Worm (Caenorhabditis elegans) whole organism, late embryonic: ENCODE measurements around the gene cal-1.
A peak's percentile ranks its signal among the peaks of the same experiment; 100 is the strongest.

Experiments
- C08G9.2 ChIP-seq: sonication (generic microtip); optimal IDR thresholded peaks from 2 replicates; lab custom pipeline; 2016; ENCODE audit warnings: mild to moderate bottlenecking, missing genetic modification characterization, moderate library complexity, missing compliant biosample characterization
- K02D7.2 ChIP-seq: sonication (generic microtip); optimal IDR thresholded peaks from 2 replicates; lab custom pipeline; 2017; ENCODE audit warnings: mild to moderate bottlenecking, missing genetic modification characterization, missing compliant biosample characterization
- K09A11.1 ChIP-seq: sonication (generic microtip); optimal IDR thresholded peaks from 2 replicates; lab custom pipeline; 2017; ENCODE audit warnings: antibody characterized with exemption, mild to moderate bottlenecking, missing genetic modification characterization, missing compliant biosample characterization; ENCODE audit not compliant: insufficient read depth
- T23F11.4 ChIP-seq: fragments of 200-800 bp; sonication (Bioruptor generic); optimal IDR thresholded peaks from 2 replicates; lab custom pipeline; 2018; ENCODE audit warnings: mild to moderate bottlenecking, missing genetic modification characterization, missing compliant biosample characterization
- Y22D7AL.16 ChIP-seq: sonication (generic microtip); optimal IDR thresholded peaks from 2 replicates; lab custom pipeline; 2016; ENCODE audit warnings: missing genetic modification characterization, missing compliant biosample characterization
- ahr-1 ChIP-seq: sonication (generic microtip); optimal IDR thresholded peaks from 2 replicates; lab custom pipeline; 2016; ENCODE audit warnings: missing genetic modification characterization, missing compliant biosample characterization
- ama-1 ChIP-seq: fragments of 150-350 bp; optimal IDR thresholded peaks from 2 replicates; lab custom pipeline; 2014
- ceh-30 ChIP-seq: fragments of 150-350 bp; optimal IDR thresholded peaks from 2 replicates; lab custom pipeline; 2014; ENCODE audit warnings: missing biosample characterization, missing genetic modification characterization
- ceh-31 ChIP-seq: sonication (generic microtip); optimal IDR thresholded peaks from 2 replicates; lab custom pipeline; 2016; ENCODE audit warnings: missing genetic modification characterization, missing compliant biosample characterization
- ceh-34 ChIP-seq: sonication (generic microtip); optimal IDR thresholded peaks from 2 replicates; lab custom pipeline; 2016; ENCODE audit warnings: mild to moderate bottlenecking, missing genetic modification characterization, missing compliant biosample characterization
- ceh-48 ChIP-seq: sonication (generic microtip); optimal IDR thresholded peaks from 2 replicates; lab custom pipeline; 2016; ENCODE audit warnings: missing genetic modification characterization, inconsistent platforms, missing compliant biosample characterization
- ceh-6 ChIP-seq: fragments of 200-800 bp; sonication (Bioruptor generic); optimal IDR thresholded peaks from 2 replicates; lab custom pipeline; 2018; ENCODE audit warnings: mild to moderate bottlenecking, missing genetic modification characterization, missing compliant biosample characterization
- elt-2 ChIP-seq: sonication (generic microtip); optimal IDR thresholded peaks from 2 replicates; lab custom pipeline; 2016; ENCODE audit warnings: missing genetic modification reagents, missing genetic modification characterization, missing compliant biosample characterization
- eyg-1 ChIP-seq: sonication (generic microtip); optimal IDR thresholded peaks from 2 replicates; lab custom pipeline; 2016; ENCODE audit warnings: missing genotype, missing genetic modification characterization, missing compliant biosample characterization
- fkh-10 ChIP-seq: fragments of 150-350 bp; optimal IDR thresholded peaks from 2 replicates; lab custom pipeline; 2014; ENCODE audit warnings: missing biosample characterization, missing genetic modification reagents, missing genetic modification characterization
- gmeb-2 ChIP-seq: sonication (generic microtip); optimal IDR thresholded peaks from 2 replicates; lab custom pipeline; 2016; ENCODE audit warnings: missing genetic modification characterization, inconsistent platforms, missing compliant biosample characterization
- hlh-6 ChIP-seq: sonication (generic microtip); optimal IDR thresholded peaks from 2 replicates; lab custom pipeline; 2016; ENCODE audit warnings: missing genotype, missing genetic modification characterization, missing compliant biosample characterization
- hlh-8 ChIP-seq: sonication (generic microtip); optimal IDR thresholded peaks from 2 replicates; lab custom pipeline; 2016; ENCODE audit warnings: missing genotype, missing genetic modification characterization, missing compliant biosample characterization
- lim-6 ChIP-seq: sonication (generic microtip); optimal IDR thresholded peaks from 2 replicates; lab custom pipeline; 2016; ENCODE audit warnings: missing genetic modification characterization, missing compliant biosample characterization
- madf-2 ChIP-seq: sonication (generic microtip); optimal IDR thresholded peaks from 2 replicates; lab custom pipeline; 2017; ENCODE audit warnings: missing genetic modification characterization, missing compliant biosample characterization
- mec-3 ChIP-seq: sonication (generic microtip); optimal IDR thresholded peaks from 2 replicates; lab custom pipeline; 2016; ENCODE audit warnings: borderline replicate concordance, missing genetic modification characterization, missing compliant biosample characterization
- nfya-1 ChIP-seq: sonication (generic microtip); optimal IDR thresholded peaks from 2 replicates; lab custom pipeline; 2017; ENCODE audit warnings: missing genetic modification characterization, mild to moderate bottlenecking, missing compliant biosample characterization, antibody characterized with exemption, moderate library complexity
- npax-4 ChIP-seq: sonication (generic microtip); optimal IDR thresholded peaks from 2 replicates; lab custom pipeline; 2016; ENCODE audit warnings: missing genetic modification characterization, missing compliant biosample characterization
- odd-2 ChIP-seq: sonication (generic microtip); optimal IDR thresholded peaks from 2 replicates; lab custom pipeline; 2017; ENCODE audit warnings: antibody characterized with exemption, mild to moderate bottlenecking, missing genetic modification characterization, missing compliant biosample characterization
- pag-3 ChIP-seq: sonication (generic microtip); optimal IDR thresholded peaks from 2 replicates; lab custom pipeline; 2016; ENCODE audit warnings: missing compliant biosample characterization, missing genetic modification characterization, borderline replicate concordance
- pax-1 ChIP-seq: fragments of 150-350 bp; optimal IDR thresholded peaks from 2 replicates; lab custom pipeline; 2014; ENCODE audit warnings: missing biosample characterization, missing genetic modification characterization
- pros-1 ChIP-seq: fragments of 150-350 bp; optimal IDR thresholded peaks from 2 replicates; lab custom pipeline; 2014; ENCODE audit warnings: missing biosample characterization, missing genetic modification reagents, missing genetic modification characterization
- ref-2 ChIP-seq: sonication (generic microtip); optimal IDR thresholded peaks from 2 replicates; lab custom pipeline; 2016; ENCODE audit warnings: missing genetic modification characterization, missing compliant biosample characterization
- rnt-1 ChIP-seq: sonication (generic microtip); optimal IDR thresholded peaks from 2 replicates; lab custom pipeline; 2016; ENCODE audit warnings: missing genetic modification characterization, missing compliant biosample characterization
- sdc-2 ChIP-seq: sonication (generic microtip); optimal IDR thresholded peaks from 2 replicates; lab custom pipeline; 2016; ENCODE audit warnings: missing genotype, missing genetic modification characterization, missing compliant biosample characterization
- sox-2 ChIP-seq: fragments of 200-800 bp; sonication (Bioruptor generic); IDR thresholded peaks from 2 replicates; pipeline ENCODE4 v1.3.6; 2022; ENCODE audit warnings: missing genetic modification reagents, missing genetic modification characterization, missing compliant biosample characterization
- sox-4 ChIP-seq: sonication (generic microtip); optimal IDR thresholded peaks from 2 replicates; lab custom pipeline; 2017; ENCODE audit warnings: mild to moderate bottlenecking, missing genetic modification characterization, inconsistent platforms, missing compliant biosample characterization
- syd-9 ChIP-seq: sonication (generic microtip); optimal IDR thresholded peaks from 2 replicates; lab custom pipeline; 2016; ENCODE audit warnings: mild to moderate bottlenecking, missing genetic modification characterization, moderate library complexity, missing compliant biosample characterization
- tbx-2 ChIP-seq: sonication (generic microtip); optimal IDR thresholded peaks from 2 replicates; lab custom pipeline; 2016; ENCODE audit warnings: missing genetic modification characterization, missing compliant biosample characterization
- tbx-7 ChIP-seq: sonication (generic microtip); optimal IDR thresholded peaks from 2 replicates; lab custom pipeline; 2016; ENCODE audit warnings: missing genotype, missing genetic modification characterization, missing compliant biosample characterization
- ttx-3 ChIP-seq: sonication (generic microtip); optimal IDR thresholded peaks from 2 replicates; lab custom pipeline; 2016; ENCODE audit warnings: missing genetic modification reagents, missing genetic modification characterization, missing compliant biosample characterization
- unc-3 ChIP-seq, 2 experiments: fragments of 200-800 bp in 1 of 2; sonication (Bioruptor generic) in 1 of 2; sonication (generic microtip) in 1 of 2; conservative IDR thresholded peaks in 1 of 2; optimal IDR thresholded peaks in 1 of 2; 2 replicates each; pipeline versions ENCODE4 v1.3.6 to Lab custom; 2016 to 2022; ENCODE audit warnings: missing compliant biosample characterization in 2 of 2, missing genetic modification characterization in 2 of 2, missing genetic modification reagents in 1 of 2
- unc-86 ChIP-seq: sonication (generic microtip); optimal IDR thresholded peaks from 2 replicates; lab custom pipeline; 2016; ENCODE audit warnings: missing genetic modification characterization, missing compliant biosample characterization
- zip-5 ChIP-seq: sonication (generic microtip); optimal IDR thresholded peaks from 2 replicates; lab custom pipeline; 2016; ENCODE audit warnings: missing genetic modification characterization, missing compliant biosample characterization
- ztf-16 ChIP-seq: sonication (generic microtip); optimal IDR thresholded peaks from 2 replicates; lab custom pipeline; 2017; ENCODE audit warnings: missing genetic modification characterization, missing compliant biosample characterization

cal-1 gene

ce11 chrV:12538984-12539852 is 22.2 kb upstream of the cal-1 start:
- TF ChIP-seq ref-2 (tag; lab: Kevin White, UChicago) (peak; percentile 36), ttx-3 (tag; lab: Kevin White, UChicago) (no peak)

DNA sequence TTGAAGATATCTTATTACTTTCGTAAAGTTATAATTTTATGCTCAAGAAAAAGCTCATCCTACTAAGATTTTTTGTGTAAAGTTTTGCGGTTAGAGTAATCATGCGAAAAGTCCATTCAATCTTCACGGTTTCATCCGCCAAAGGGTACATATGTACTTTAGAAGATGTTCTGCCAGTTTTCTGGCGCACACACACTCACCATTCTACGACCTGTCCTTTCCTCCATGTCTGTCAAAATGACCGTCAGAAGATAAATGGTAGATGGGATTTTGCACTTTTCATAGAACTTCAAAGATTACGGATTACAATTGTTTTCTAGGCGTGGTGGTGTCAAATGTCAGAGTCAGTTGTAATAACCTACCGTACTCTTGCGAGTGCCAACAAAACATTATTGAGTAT is 20.5 kb upstream of the cal-1 start:
- TF ChIP-seq odd-2 (tag; lab: Kevin White, UChicago): no peak
- no peak for TF ChIP-seq tbx-7 (tag; lab: Kevin White, UChicago)
- no peak for TF ChIP-seq ceh-30 (tag; lab: Kevin White, UChicago)
- TF ChIP-seq ceh-48 (tag; lab: Kevin White, UChicago): no peak
- TF ChIP-seq zip-5 (tag; lab: Kevin White, UChicago): no peak
- TF ChIP-seq tbx-2 (tag; lab: Kevin White, UChicago): no peak
- no peak for TF ChIP-seq unc-3 (GFP tag; conservative IDR thresholded peaks at IDR 0.05; lab: Robert Waterston, UW)
- no peak for TF ChIP-seq unc-3 (tag; optimal IDR thresholded peaks at IDR 0.05; lab: Kevin White, UChicago)
- TF ChIP-seq lim-6: no peak
- no peak for TF ChIP-seq npax-4
- no peak for TF ChIP-seq nfya-1 (tag; lab: Kevin White, UChicago)
- no peak for TF ChIP-seq K09A11.1
- TF ChIP-seq unc-86: no peak
- TF ChIP-seq ahr-1 (tag; lab: Kevin White, UChicago): no peak
- no peak for TF ChIP-seq sox-2
- no peak for TF ChIP-seq pag-3 (tag; lab: Kevin White, UChicago)
- no peak for TF ChIP-seq hlh-6 (tag; lab: Kevin White, UChicago)
- no peak for TF ChIP-seq eyg-1
- TF ChIP-seq rnt-1: no peak
- TF ChIP-seq sox-4: no peak
- TF ChIP-seq ama-1: no peak

- TF ChIP-seq fkh-10 (no peak), ceh-31 (no peak), K02D7.2 (tag; lab: Kevin White, UChicago) (no peak), ahr-1 (tag; lab: Kevin White, UChicago) (no peak), npax-4 (no peak), madf-2 (tag; lab: Kevin White, UChicago) (no peak), pax-1 (tag; lab: Kevin White, UChicago) (no peak), unc-3 (GFP tag; conservative IDR thresholded peaks at IDR 0.05; lab: Robert Waterston, UW) (no peak), unc-3 (tag; optimal IDR thresholded peaks at IDR 0.05; lab: Kevin White, UChicago) (no peak), lim-6 (no peak), pros-1 (tag; lab: Kevin White, UChicago) (no peak), ztf-16 (tag; lab: Kevin White, UChicago) (no peak), syd-9 (tag; lab: Kevin White, UChicago) (no peak), hlh-8 (no peak), ceh-34 (no peak), tbx-7 (tag; lab: Kevin White, UChicago) (no peak), rnt-1 (no peak), T23F11.4 (GFP tag; lab: Kevin White, UChicago) (no peak), gmeb-2 (tag; lab: Kevin White, UChicago) (no peak), ceh-6 (GFP tag; lab: Kevin White, UChicago) (no peak)
These were observed 19.5 kb upstream of the cal-1 start for ce11 chrV:12536409-12537038.

ce11 chrV:12534941-12535340 is 17.9 kb upstream of the cal-1 start:
- TF ChIP-seq pax-1 (tag; lab: Kevin White, UChicago): no peak
- no peak for TF ChIP-seq mec-3 (tag; lab: Kevin White, UChicago)
- no peak for TF ChIP-seq C08G9.2 (tag; lab: Kevin White, UChicago)
- no peak for TF ChIP-seq ceh-48 (tag; lab: Kevin White, UChicago)
- TF ChIP-seq ceh-31: no peak
- no peak for TF ChIP-seq unc-3 (GFP tag; conservative IDR thresholded peaks at IDR 0.05; lab: Robert Waterston, UW)
- TF ChIP-seq unc-3 (tag; optimal IDR thresholded peaks at IDR 0.05; lab: Kevin White, UChicago): no peak
- TF ChIP-seq Y22D7AL.16 (tag; lab: Kevin White, UChicago): no peak
- TF ChIP-seq K02D7.2 (tag; lab: Kevin White, UChicago): no peak
- no peak for TF ChIP-seq sdc-2 (tag; lab: Kevin White, UChicago)
- no peak for TF ChIP-seq gmeb-2 (tag; lab: Kevin White, UChicago)
- TF ChIP-seq syd-9 (tag; lab: Kevin White, UChicago): no peak
- TF ChIP-seq elt-2 (tag; lab: Kevin White, UChicago): no peak
- no peak for TF ChIP-seq ztf-16 (tag; lab: Kevin White, UChicago)
- TF ChIP-seq pros-1 (tag; lab: Kevin White, UChicago): no peak
- no peak for TF ChIP-seq eyg-1
- TF ChIP-seq ceh-30 (tag; lab: Kevin White, UChicago): no peak
